Fruit fly (Drosophila melanogaster): Measurements from ENCODE around the gene Cpr67Fa1.

Cpr67Fa1 gene

dm6 chr3L:10856534-10857030, 33.2 kb upstream of the Cpr67Fa1 start (continued):
- TF ChIP-seq Hr39 (GFP tag; optimal IDR thresholded peaks at IDR 0.05) (no peak), CG3032 (tag; optimal IDR thresholded peaks at IDR 0.05) (peak; percentile 23), Ets21C (GFP tag; optimal IDR thresholded peaks at IDR 0.05) (no peak), ss (GFP tag; optimal IDR thresholded peaks at IDR 0.05) (peak; percentile 1 to 51)

dm6 chr3L:10857515-10858023, 32.2 kb upstream of the Cpr67Fa1 start:
- TF ChIP-seq CG6792 (GFP tag; optimal IDR thresholded peaks at IDR 0.05) (no peak), Eip78C (GFP tag) (no peak), Eip93F (GFP tag; optimal IDR thresholded peaks at IDR 0.05) (peak; percentile 85), topi (GFP tag; optimal IDR thresholded peaks at IDR 0.05) (peak; percentile 21), achi (GFP tag; optimal IDR thresholded peaks at IDR 0.05) (peak; percentile 25), Lpt (GFP tag; optimal IDR thresholded peaks at IDR 0.05) (peak; percentile 18), Sox102F (GFP tag; optimal IDR thresholded peaks at IDR 0.05) (peak; percentile 61), CG3919 (GFP tag; optimal IDR thresholded peaks at IDR 0.05) (peak; percentile 40), Gug (GFP tag; IDR thresholded peaks at IDR 0.05) (peak; percentile 17; the same call in 1 of the 2 replicates), svp (GFP tag) (no peak), esn (GFP tag; optimal IDR thresholded peaks at IDR 0.05) (peak; percentile 32), Hr38 (GFP tag; optimal IDR thresholded peaks at IDR 0.05) (no peak), CG11294 (GFP tag; IDR thresholded peaks at IDR 0.05) (no peak; the same call in 1 of the 2 replicates), CG15336 (GFP tag; IDR thresholded peaks at IDR 0.05) (peak; percentile 66), Sox14 (GFP tag; optimal IDR thresholded peaks at IDR 0.05) (peak; percentile 74), CG1621 (tag; optimal IDR thresholded peaks at IDR 0.05) (peak; percentile 59), Met (GFP tag; optimal IDR thresholded peaks at IDR 0.05) (peak; percentile 66), spab (GFP tag; optimal IDR thresholded peaks at IDR 0.05) (no peak), CG11902 (GFP tag; optimal IDR thresholded peaks at IDR 0.05) (no peak), CG6276 (GFP tag; optimal IDR thresholded peaks at IDR 0.05) (peak; percentile 18), eg (GFP tag; IDR thresholded peaks at IDR 0.05) (peak; percentile 64), dsx (GFP tag; optimal IDR thresholded peaks at IDR 0.05; ENCODE audit: poor library complexity, severe bottlenecking) (peak; percentile 61), CG10669 (GFP tag; optimal IDR thresholded peaks at IDR 0.05) (peak; percentile 0), dac (GFP tag; optimal IDR thresholded peaks at IDR 0.05) (no peak), OdsH (GFP tag; optimal IDR thresholded peaks at IDR 0.05) (no peak), CG31627 (GFP tag; optimal IDR thresholded peaks at IDR 0.05) (no peak), Hr39 (GFP tag; optimal IDR thresholded peaks at IDR 0.05) (no peak), net (GFP tag; optimal IDR thresholded peaks at IDR 0.05) (no peak), fd85E (GFP tag; optimal IDR thresholded peaks at IDR 0.05) (no peak), CG8632 (GFP tag; optimal IDR thresholded peaks at IDR 0.05) (no peak), acj6 (GFP tag; optimal IDR thresholded peaks at IDR 0.05) (no peak), Ets96B (tag; optimal IDR thresholded peaks at IDR 0.05) (peak; percentile 2), CG6163 (GFP tag; IDR thresholded peaks at IDR 0.05) (peak; percentile 74), CG6854 (GFP tag; optimal IDR thresholded peaks at IDR 0.05) (peak; percentile 25), salr (GFP tag; optimal IDR thresholded peaks at IDR 0.05) (peak in 1 of 2 experiments; percentile 31), CG32006 (GFP tag; optimal IDR thresholded peaks at IDR 0.05) (no peak), Blimp-1 (GFP tag; optimal IDR thresholded peaks at IDR 0.05) (peak; percentile 28), CG7368 (GFP tag; optimal IDR thresholded peaks at IDR 0.05) (no peak), CG34406 (GFP tag; optimal IDR thresholded peaks at IDR 0.05) (peak; percentile 34), lz (GFP tag; optimal IDR thresholded peaks at IDR 0.05) (peak; percentile 37), Eip75B (GFP tag; optimal IDR thresholded peaks at IDR 0.05) (peak; percentile 38), CG4318 (GFP tag; optimal IDR thresholded peaks at IDR 0.05) (no peak), CG9139 (GFP tag; optimal IDR thresholded peaks at IDR 0.05) (peak; percentile 61), CG11762 (GFP tag; optimal IDR thresholded peaks at IDR 0.05; ENCODE audit: insufficient read depth) (peak; percentile 21), vri (GFP tag; optimal IDR thresholded peaks at IDR 0.05) (peak; percentile 37), Hr4 (GFP tag; optimal IDR thresholded peaks at IDR 0.05) (no peak), ss (GFP tag; optimal IDR thresholded peaks at IDR 0.05) (peak; percentile 62 to 69)

Data from whole organism, prepupa.